Fruit fly (Drosophila melanogaster) whole organism, pupa: ENCODE results near the gene Rab18.

Source experiments
- CG12605 ChIP-seq: fragments of 200-800 bp; sonication (Bioruptor generic); IDR thresholded peaks from 2 replicates; pipeline ENCODE4 v1.3.6; 2022; ENCODE audit warnings: missing biosample characterization, missing genetic modification characterization
- CG13204 ChIP-seq: fragments of 200-800 bp; sonication (Bioruptor generic); optimal IDR thresholded peaks from 2 replicates; lab custom pipeline; 2018; ENCODE audit warnings: missing biosample characterization, mild to moderate bottlenecking, missing genetic modification characterization, moderate library complexity
- CG14655 ChIP-seq: fragments of 200-800 bp; sonication (Bioruptor generic); optimal IDR thresholded peaks from 3 replicates; lab custom pipeline; 2017; ENCODE audit warnings: mild to moderate bottlenecking, missing biosample characterization, missing genetic modification reagents, missing genetic modification characterization
- CG15710 ChIP-seq: fragments of 200-800 bp; sonication (Bioruptor generic); optimal IDR thresholded peaks from 2 replicates; lab custom pipeline; 2018; ENCODE audit warnings: missing biosample characterization, mild to moderate bottlenecking, missing genetic modification characterization, moderate library complexity
- CG32121 ChIP-seq: fragments of 200-800 bp; sonication (Bioruptor generic); IDR thresholded peaks from 2 replicates; pipeline ENCODE4 v1.3.6; 2022; ENCODE audit warnings: missing biosample characterization, missing genetic modification characterization
- CG34367 ChIP-seq: fragments of 200-800 bp; sonication (Bioruptor generic); optimal IDR thresholded peaks from 2 replicates; lab custom pipeline; 2018; ENCODE audit warnings: missing biosample characterization, mild to moderate bottlenecking, missing genetic modification characterization
- CG8159 ChIP-seq: fragments of 200-800 bp; sonication (Bioruptor generic); optimal IDR thresholded peaks from 3 replicates; lab custom pipeline; 2018; ENCODE audit warnings: missing biosample characterization, mild to moderate bottlenecking, missing genetic modification characterization, moderate library complexity
- CG9948 ChIP-seq: fragments of 200-800 bp; sonication (Bioruptor generic); optimal IDR thresholded peaks from 2 replicates; lab custom pipeline; 2018; ENCODE audit warnings: missing biosample characterization, mild to moderate bottlenecking, missing genetic modification characterization, moderate library complexity
- D1 ChIP-seq: fragments of 200-800 bp; sonication (Bioruptor generic); optimal IDR thresholded peaks from 2 replicates; lab custom pipeline; 2018; ENCODE audit warnings: missing biosample characterization, mild to moderate bottlenecking, missing genetic modification characterization, moderate library complexity
- EcR ChIP-seq: fragments of 200-800 bp; sonication (Bioruptor generic); optimal IDR thresholded peaks from 3 replicates; lab custom pipeline; 2019; ENCODE audit warnings: missing biosample characterization, missing genetic modification characterization, mild to moderate bottlenecking, moderate library complexity, missing genetic modification reagents
- Snoo ChIP-seq: fragments of 200-800 bp; sonication (Bioruptor generic); optimal IDR thresholded peaks from 3 replicates; lab custom pipeline; 2017; ENCODE audit warnings: missing biosample characterization, mild to moderate bottlenecking, missing genetic modification characterization, inconsistent platforms
- gl ChIP-seq: fragments of 200-800 bp; sonication (Bioruptor generic); optimal IDR thresholded peaks from 2 replicates; lab custom pipeline; 2018; ENCODE audit warnings: missing biosample characterization, mild to moderate bottlenecking, missing genetic modification characterization

DNA sequence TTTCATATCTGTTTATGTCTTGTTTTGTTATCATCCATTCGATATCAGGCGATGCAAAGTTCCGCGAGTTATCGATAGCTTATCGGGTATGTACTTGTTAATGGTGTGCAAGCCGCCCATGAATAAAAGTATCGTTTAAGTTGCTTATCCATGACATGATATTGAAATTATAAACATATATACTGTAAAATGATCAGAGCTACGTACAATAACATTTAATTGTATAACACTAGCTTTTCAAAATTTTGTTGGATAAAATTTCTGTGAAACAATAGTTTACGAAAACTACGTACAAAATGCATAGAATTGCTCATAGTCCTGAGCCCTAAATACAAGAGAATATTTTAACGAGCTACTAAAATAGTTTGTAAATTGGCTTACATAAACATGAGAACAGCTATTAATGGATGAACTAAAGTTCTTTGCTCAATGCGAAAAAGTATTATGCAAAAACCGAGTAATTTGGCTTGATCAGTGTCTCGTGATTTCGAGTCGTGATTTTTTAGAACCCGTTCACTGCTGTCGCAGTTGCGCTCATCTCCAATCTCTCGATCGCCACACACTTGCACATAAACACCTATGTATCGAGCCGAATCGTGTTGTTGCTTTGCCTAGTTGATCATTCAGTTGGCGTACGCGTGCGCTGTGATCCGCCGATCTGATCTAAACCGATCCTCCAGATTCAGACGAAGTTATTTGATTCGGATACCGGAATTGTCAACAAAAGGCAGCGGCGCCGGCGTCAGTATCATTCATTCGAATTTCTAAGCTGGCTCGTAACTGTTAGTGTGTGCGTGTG is 18.0 kb upstream of the Rab18 start, which contains the start of the genes PGAP1 and cv:
- peak; percentile 14 for TF ChIP-seq CG8159 (tag; lab: Kevin White, UChicago)
- no peak for TF ChIP-seq CG15710
- TF ChIP-seq CG32121 (GFP tag; lab: Robert Waterston, UW): no peak
- TF ChIP-seq CG13204: no peak
- no peak for TF ChIP-seq D1 (tag; lab: Kevin White, UChicago)
- TF ChIP-seq CG14655 (GFP tag; lab: Kevin White, UChicago): no peak
- no peak for TF ChIP-seq CG9948 (tag; lab: Kevin White, UChicago)
- TF ChIP-seq EcR: no peak
- no peak for TF ChIP-seq CG12605
- no peak for TF ChIP-seq Snoo
- TF ChIP-seq gl (tag; lab: Kevin White, UChicago): no peak
- no peak for TF ChIP-seq CG34367 (tag; lab: Kevin White, UChicago)
